Worm (Caenorhabditis elegans) whole organism, L4 larva: Measurements from ENCODE around the gene teg-1.

Experiments used
- T20F7.1 ChIP-seq: fragments of 200-800 bp; sonication (Bioruptor generic); optimal IDR thresholded peaks from 2 replicates; lab custom pipeline; 2018; ENCODE audit warnings: mild to moderate bottlenecking, missing genetic modification characterization, missing compliant biosample characterization
- Y105C5A.15 ChIP-seq: fragments of 200-800 bp; sonication (Bioruptor generic); IDR thresholded peaks from 2 replicates; pipeline ENCODE4 v1.3.6; 2022; ENCODE audit warnings: missing genetic modification characterization, missing compliant biosample characterization
- Y75B8A.6 ChIP-seq: fragments of 200-800 bp; sonication (Bioruptor generic); IDR thresholded peaks from 2 replicates; pipeline ENCODE4 v1.3.6; 2022; ENCODE audit warnings: missing genetic modification reagents, missing genetic modification characterization, missing compliant biosample characterization
- aly-2 ChIP-seq: sonication (generic microtip); optimal IDR thresholded peaks from 2 replicates; lab custom pipeline; 2018; ENCODE audit warnings: missing biosample characterization, missing genetic modification characterization
- arid-1 ChIP-seq: fragments of 200-800 bp; sonication (Bioruptor generic); conservative IDR thresholded peaks from 2 replicates; pipeline ENCODE4 v1.3.6; 2022; ENCODE audit warnings: missing genetic modification reagents, missing genetic modification characterization, missing compliant biosample characterization
- attf-4 ChIP-seq: sonication (generic microtip); optimal IDR thresholded peaks from 3 replicates; lab custom pipeline; 2017; ENCODE audit warnings: missing biosample characterization, missing genetic modification characterization
- ceh-28 ChIP-seq: fragments of 150-350 bp; optimal IDR thresholded peaks from 2 replicates; lab custom pipeline; 2014; ENCODE audit warnings: missing biosample characterization, missing genetic modification reagents, missing genetic modification characterization
- ceh-62 ChIP-seq: sonication (generic microtip); optimal IDR thresholded peaks from 2 replicates; lab custom pipeline; 2017; ENCODE audit warnings: missing biosample characterization, missing genetic modification characterization
- ceh-82 ChIP-seq: sonication (generic microtip); optimal IDR thresholded peaks from 2 replicates; lab custom pipeline; 2017; ENCODE audit warnings: missing biosample characterization, missing genetic modification characterization
- daf-16 ChIP-seq, 3 experiments: sonication (generic microtip); optimal IDR thresholded peaks; 2 replicates each; lab custom pipeline; 2016 to 2017; ENCODE audit warnings: missing genetic modification characterization in 3 of 3, missing genetic modification reagents in 3 of 3, mild to moderate bottlenecking in 2 of 3, missing compliant biosample characterization in 2 of 3, missing biosample characterization in 1 of 3, moderate library complexity in 1 of 3
- daf-8 ChIP-seq: fragments of 200-800 bp; sonication (Bioruptor generic); IDR thresholded peaks from 2 replicates; pipeline ENCODE4 v1.3.6; 2022; ENCODE audit warnings: missing genetic modification characterization, missing compliant biosample characterization
- dmd-8 ChIP-seq: fragments of 200-800 bp; sonication (Bioruptor generic); IDR thresholded peaks from 2 replicates; pipeline ENCODE4 v1.3.6; 2022; ENCODE audit warnings: missing genetic modification characterization, missing compliant biosample characterization
- duxl-1 ChIP-seq: sonication (generic microtip); optimal IDR thresholded peaks from 2 replicates; lab custom pipeline; 2016; ENCODE audit warnings: mild to moderate bottlenecking, missing genetic modification characterization, moderate library complexity, missing compliant biosample characterization; ENCODE audit not compliant: poor library complexity
- dve-1 ChIP-seq: sonication (generic microtip); optimal IDR thresholded peaks from 2 replicates; lab custom pipeline; 2017; ENCODE audit warnings: antibody characterized with exemption, mild to moderate bottlenecking, missing genetic modification characterization, missing compliant biosample characterization; ENCODE audit not compliant: insufficient read depth
- egl-27 ChIP-seq: sonication (generic microtip); optimal IDR thresholded peaks from 3 replicates; lab custom pipeline; 2017; ENCODE audit warnings: missing biosample characterization, missing genetic modification reagents, missing genetic modification characterization
- fkh-10 ChIP-seq: fragments of 150-350 bp; optimal IDR thresholded peaks from 2 replicates; lab custom pipeline; 2014; ENCODE audit warnings: missing biosample characterization, missing genetic modification reagents, missing genetic modification characterization
- fos-1 ChIP-seq: fragments of 150-350 bp; optimal IDR thresholded peaks from 2 replicates; lab custom pipeline; 2014; ENCODE audit warnings: missing biosample characterization, missing genetic modification characterization
- hlh-11 ChIP-seq: fragments of 200-800 bp; sonication (Bioruptor generic); optimal IDR thresholded peaks from 2 replicates; lab custom pipeline; 2018; ENCODE audit warnings: mild to moderate bottlenecking, missing genetic modification characterization, missing compliant biosample characterization
- hlh-30 ChIP-seq: sonication (generic microtip); optimal IDR thresholded peaks from 2 replicates; lab custom pipeline; 2017; ENCODE audit warnings: antibody characterized with exemption, mild to moderate bottlenecking, missing genetic modification characterization, missing compliant biosample characterization; ENCODE audit not compliant: insufficient read depth
- hmg-1.1 ChIP-seq: fragments of 200-800 bp; sonication (Bioruptor generic); IDR thresholded peaks from 2 replicates; pipeline ENCODE4 v1.3.6; 2022; ENCODE audit warnings: missing genetic modification reagents, missing genetic modification characterization, missing compliant biosample characterization
- lin-13 ChIP-seq: fragments of 150-350 bp; optimal IDR thresholded peaks from 2 replicates; lab custom pipeline; 2014; ENCODE audit warnings: missing biosample characterization, missing genetic modification reagents, missing genetic modification characterization
- lir-3 ChIP-seq: sonication (generic microtip); optimal IDR thresholded peaks from 2 replicates; lab custom pipeline; 2016; ENCODE audit warnings: mild to moderate bottlenecking, missing genetic modification characterization, missing compliant biosample characterization
- lsy-2 ChIP-seq, 2 experiments: fragments of 150-350 bp in 1 of 2; sonication (generic microtip) in 1 of 2; optimal IDR thresholded peaks; 2 replicates each; lab custom pipeline; 2014 to 2017; ENCODE audit warnings: missing biosample characterization in 2 of 2, missing genetic modification characterization in 2 of 2
- madf-5 ChIP-seq, 2 experiments: fragments of 200-800 bp; sonication (Bioruptor generic); IDR thresholded peaks; 2 replicates each; pipeline ENCODE4 v1.3.6; 2022; ENCODE audit warnings: missing compliant biosample characterization in 2 of 2, missing genetic modification characterization in 2 of 2
- mdl-1 ChIP-seq, 2 experiments: fragments of 150-350 bp in 1 of 2; sonication (generic microtip) in 1 of 2; optimal IDR thresholded peaks; 2 replicates each; lab custom pipeline; 2014 to 2017; ENCODE audit warnings: missing biosample characterization in 2 of 2, missing genetic modification characterization in 2 of 2
- mdt-29 ChIP-seq: fragments of 200-800 bp; sonication (Bioruptor generic); IDR thresholded peaks from 2 replicates; pipeline ENCODE4 v1.3.6; 2022; ENCODE audit warnings: missing genetic modification reagents, missing genetic modification characterization, missing compliant biosample characterization
- mep-1 ChIP-seq: fragments of 150-350 bp; sonication (generic microtip); optimal IDR thresholded peaks from 3 replicates; lab custom pipeline; 2014; ENCODE audit warnings: missing biosample characterization, missing genetic modification characterization
- mes-2 ChIP-seq: sonication (generic microtip); optimal IDR thresholded peaks from 2 replicates; lab custom pipeline; 2016; ENCODE audit warnings: missing genotype, mild to moderate bottlenecking, missing genetic modification characterization, missing compliant biosample characterization; ENCODE audit not compliant: poor library complexity, severe bottlenecking
- mxl-3 ChIP-seq: fragments of 200-800 bp; sonication (Bioruptor generic); optimal IDR thresholded peaks from 2 replicates; lab custom pipeline; 2018; ENCODE audit warnings: mild to moderate bottlenecking, missing genetic modification characterization, missing compliant biosample characterization
- nhr-10 ChIP-seq: fragments of 150-350 bp; optimal IDR thresholded peaks from 2 replicates; lab custom pipeline; 2014; ENCODE audit warnings: missing biosample characterization, missing genetic modification characterization
- nhr-102 ChIP-seq: sonication (generic microtip); optimal IDR thresholded peaks from 2 replicates; lab custom pipeline; 2016; ENCODE audit warnings: mild to moderate bottlenecking, missing genetic modification characterization, moderate library complexity, missing compliant biosample characterization
- nhr-111 ChIP-seq: fragments of 200-800 bp; sonication (Bioruptor generic); optimal IDR thresholded peaks from 2 replicates; lab custom pipeline; 2018; ENCODE audit warnings: mild to moderate bottlenecking, missing genetic modification characterization, missing compliant biosample characterization
- nhr-28 ChIP-seq: fragments of 150-350 bp; optimal IDR thresholded peaks from 2 replicates; lab custom pipeline; 2014; ENCODE audit warnings: missing biosample characterization, missing genetic modification characterization
- nhr-48 ChIP-seq: sonication (generic microtip); optimal IDR thresholded peaks from 2 replicates; lab custom pipeline; 2016; ENCODE audit warnings: mild to moderate bottlenecking, missing genetic modification characterization, missing compliant biosample characterization
- pqm-1 ChIP-seq: sonication (generic microtip); optimal IDR thresholded peaks from 2 replicates; lab custom pipeline; 2017; ENCODE audit warnings: missing biosample characterization, missing genetic modification characterization
- saeg-2 ChIP-seq: fragments of 200-800 bp; sonication (Bioruptor generic); IDR thresholded peaks from 2 replicates; pipeline ENCODE4 v1.3.6; 2022; ENCODE audit warnings: missing genetic modification reagents, missing genetic modification characterization, missing compliant biosample characterization
- skn-1 ChIP-seq: fragments of 150-350 bp; optimal IDR thresholded peaks from 2 replicates; lab custom pipeline; 2014; ENCODE audit warnings: missing biosample characterization, missing genetic modification characterization
- snpc-4 ChIP-seq: fragments of 150-350 bp; optimal IDR thresholded peaks from 2 replicates; lab custom pipeline; 2014; ENCODE audit warnings: missing biosample characterization, missing genetic modification characterization

The teg-1 gene

ce11 chrIII:11359422-11359821 lies 41.4 kb upstream of the teg-1 start:
- no peak for TF ChIP-seq nhr-111
- no peak for TF ChIP-seq ceh-28 (tag; lab: Kevin White, UChicago)
- no peak for TF ChIP-seq nhr-102 (tag; lab: Kevin White, UChicago)
- no peak for TF ChIP-seq lin-13 (GFP tag; lab: Kevin White, UChicago)
- TF ChIP-seq nhr-10 (tag; lab: Kevin White, UChicago) = no peak
- TF ChIP-seq saeg-2 (GFP tag; lab: Robert Waterston, UW) = no peak
- no peak for TF ChIP-seq mdt-29
- TF ChIP-seq daf-8 (GFP tag; lab: Robert Waterston, UW) = no peak
- TF ChIP-seq attf-4 (tag; lab: Kevin White, UChicago) = no peak
- TF ChIP-seq hlh-30 (tag; lab: Kevin White, UChicago) = no peak
- TF ChIP-seq mdl-1 (tag; optimal IDR thresholded peaks at IDR 0.05; lab: Kevin White, UChicago) = no peak

DNA sequence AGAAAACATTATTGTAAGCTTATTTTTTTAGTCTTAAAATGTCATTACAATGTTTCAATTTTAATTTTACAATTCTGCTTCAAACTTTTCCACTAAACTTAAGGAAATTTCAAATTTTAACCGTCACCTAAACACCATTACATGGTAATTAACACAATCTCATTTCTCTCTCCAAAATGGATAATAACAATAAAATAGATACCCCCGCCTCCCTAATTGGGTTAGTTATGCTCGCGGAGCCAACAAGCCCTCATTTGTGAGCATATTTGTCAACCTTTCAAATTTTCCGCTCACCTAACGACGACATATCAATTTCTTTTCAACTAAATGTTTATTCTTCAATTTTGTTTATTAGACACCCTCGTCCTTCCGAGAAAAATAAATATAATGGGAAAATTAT lies 40.2 kb upstream of the teg-1 start:
- TF ChIP-seq mdl-1 (tag; optimal IDR thresholded peaks at IDR 0.05; lab: Kevin White, UChicago) (no peak), snpc-4 (no peak), nhr-10 (tag; lab: Kevin White, UChicago) (no peak), aly-2 (tag; lab: Kevin White, UChicago) (no peak), ceh-62 (tag; lab: Kevin White, UChicago) (no peak), lsy-2 (tag; optimal IDR thresholded peaks at IDR 0.05; lab: Kevin White, UChicago) (no peak), Y105C5A.15 (GFP tag; lab: Robert Waterston, UW) (no peak), madf-5 (GFP tag; IDR thresholded peaks at IDR 0.05; lab: Robert Waterston, UW) (no peak), T20F7.1 (GFP tag; lab: Kevin White, UChicago) (no peak), lin-13 (GFP tag; lab: Kevin White, UChicago) (no peak), fos-1 (tag; lab: Kevin White, UChicago) (no peak)

- TF ChIP-seq hmg-1.1 (no peak), lir-3 (tag; lab: Kevin White, UChicago) (no peak), mep-1 (tag; lab: Kevin White, UChicago) (no peak), pqm-1 (tag; lab: Kevin White, UChicago) (peak; percentile 65), dmd-8 (GFP tag; lab: Robert Waterston, UW) (no peak), fkh-10 (no peak), mes-2 (tag; lab: Kevin White, UChicago) (peak; percentile 28), nhr-28 (tag; lab: Kevin White, UChicago) (peak; percentile 16), duxl-1 (no peak), egl-27 (tag; lab: Kevin White, UChicago) (no peak), dve-1 (tag; lab: Kevin White, UChicago) (peak; percentile 50), mxl-3 (GFP tag; lab: Kevin White, UChicago) (peak; percentile 26), Y75B8A.6 (GFP tag; lab: Robert Waterston, UW) (no peak), hlh-11 (peak; percentile 42), skn-1 (tag; lab: Kevin White, UChicago) (no peak), ceh-82 (tag; lab: Kevin White, UChicago) (no peak)
Observed at ce11 chrIII:11357418-11357817, 39.4 kb upstream of the teg-1 start.

- TF ChIP-seq dve-1 (tag; lab: Kevin White, UChicago) (peak; percentile 10), mxl-3 (GFP tag; lab: Kevin White, UChicago) (peak; percentile 59), arid-1 (GFP tag; lab: Robert Waterston, UW) (no peak), lin-13 (GFP tag; lab: Kevin White, UChicago) (no peak), hlh-11 (peak; percentile 40), daf-16 (GFP tag; optimal IDR thresholded peaks at IDR 0.05; lab: Kevin White, UChicago) (no peak), daf-16 (tag; optimal IDR thresholded peaks at IDR 0.05; lab: Kevin White, UChicago) (peak; percentile 31), nhr-48 (tag; lab: Kevin White, UChicago) (no peak)
- TF ChIP-seq, all 104 proteins: peak for 4
Observed at ce11 chrIII:11355758-11356323, 37.8 kb upstream of the teg-1 start.
